Fruit fly (Drosophila melanogaster) whole organism, embryonic: ENCODE measurements around the gene CG10029.

Source experiments
- CG10321 ChIP-seq: fragments of 200-800 bp; sonication (Bioruptor generic); IDR thresholded peaks from 2 replicates; pipeline ENCODE4 v1.3.6; 2022; ENCODE audit warnings: missing biosample characterization, missing genetic modification characterization
- CG11093 ChIP-seq: fragments of 200-800 bp; sonication (Bioruptor generic); IDR thresholded peaks from 3 replicates; pipeline ENCODE4 v1.3.6; 2022; ENCODE audit warnings: missing biosample characterization, missing genetic modification characterization
- CG11560 ChIP-seq: fragments of 200-800 bp; sonication (Bioruptor generic); IDR thresholded peaks from 3 replicates; pipeline ENCODE4 v1.3.6; 2022; ENCODE audit warnings: missing biosample characterization, missing genetic modification characterization
- CG12769 ChIP-seq: fragments of 200-800 bp; sonication (Bioruptor generic); optimal IDR thresholded peaks from 2 replicates; lab custom pipeline; 2019; ENCODE audit warnings: missing biosample characterization, mild to moderate bottlenecking, missing genetic modification characterization, moderate library complexity
- CG13624 ChIP-seq: fragments of 200-800 bp; sonication (Bioruptor generic); optimal IDR thresholded peaks from 2 replicates; lab custom pipeline; 2016; ENCODE audit warnings: missing biosample characterization, missing genetic modification characterization
- CG14441 ChIP-seq: fragments of 200-800 bp; sonication (Bioruptor generic); IDR thresholded peaks from 2 replicates; pipeline ENCODE4 v1.3.6; 2022; ENCODE audit warnings: missing biosample characterization, missing genetic modification characterization
- CG14965 ChIP-seq: fragments of 200-800 bp; sonication (Bioruptor generic); optimal IDR thresholded peaks from 2 replicates; lab custom pipeline; 2016; ENCODE audit warnings: missing biosample characterization, missing genetic modification characterization, borderline replicate concordance
- CG15269 ChIP-seq: fragments of 200-800 bp; sonication (Bioruptor generic); optimal IDR thresholded peaks from 2 replicates; lab custom pipeline; 2018; ENCODE audit warnings: missing biosample characterization, mild to moderate bottlenecking, missing genetic modification characterization, moderate library complexity
- CG15514 ChIP-seq: fragments of 200-800 bp; sonication (Bioruptor generic); optimal IDR thresholded peaks from 3 replicates; lab custom pipeline; 2017; ENCODE audit warnings: missing biosample characterization, missing genetic modification characterization, mild to moderate bottlenecking, moderate library complexity, missing genetic modification reagents
- CG16863 ChIP-seq: fragments of 200-800 bp; sonication (Bioruptor generic); optimal IDR thresholded peaks from 3 replicates; lab custom pipeline; 2016; ENCODE audit warnings: missing biosample characterization, missing genetic modification characterization
- CG17186 ChIP-seq: fragments of 200-800 bp; sonication (Bioruptor generic); optimal IDR thresholded peaks from 3 replicates; lab custom pipeline; 2017; ENCODE audit warnings: missing biosample characterization, missing genetic modification reagents, missing genetic modification characterization
- CG18476 ChIP-seq: fragments of 200-800 bp; sonication (Bioruptor generic); optimal IDR thresholded peaks from 2 replicates; lab custom pipeline; 2016; ENCODE audit warnings: missing biosample characterization, mild to moderate bottlenecking, missing genetic modification characterization
- CG2199 ChIP-seq: fragments of 200-800 bp; sonication (Bioruptor generic); IDR thresholded peaks from 3 replicates; pipeline ENCODE4 v1.3.6; 2022; ENCODE audit warnings: missing biosample characterization, missing genetic modification characterization
- CG30431 ChIP-seq: fragments of 200-800 bp; sonication (Bioruptor generic); optimal IDR thresholded peaks from 2 replicates; lab custom pipeline; 2017; ENCODE audit warnings: missing biosample characterization, missing genetic modification characterization
- CG31224 ChIP-seq: fragments of 200-800 bp; sonication (Bioruptor generic); IDR thresholded peaks from 2 replicates; pipeline ENCODE4 v1.3.6; 2022; ENCODE audit warnings: missing biosample characterization, missing genetic modification characterization
- CG34422 ChIP-seq: fragments of 200-800 bp; sonication (Bioruptor generic); IDR thresholded peaks from 3 replicates; pipeline ENCODE4 v1.3.6; 2022; ENCODE audit warnings: missing biosample characterization, missing genetic modification characterization
- CG3838 ChIP-seq: fragments of 200-800 bp; sonication (Bioruptor generic); optimal IDR thresholded peaks from 3 replicates; lab custom pipeline; 2016; ENCODE audit warnings: missing biosample characterization, missing genetic modification characterization
- CG6654 ChIP-seq: fragments of 200-800 bp; sonication (Bioruptor generic); optimal IDR thresholded peaks from 2 replicates; lab custom pipeline; 2017; ENCODE audit warnings: missing biosample characterization, mild to moderate bottlenecking, missing genetic modification characterization
- CG7839 ChIP-seq: fragments of 200-800 bp; sonication (Bioruptor generic); optimal IDR thresholded peaks from 3 replicates; lab custom pipeline; 2018; ENCODE audit warnings: missing biosample characterization, mild to moderate bottlenecking, missing genetic modification characterization, moderate library complexity
- CG9817 ChIP-seq: fragments of 200-800 bp; sonication (Bioruptor generic); optimal IDR thresholded peaks from 2 replicates; lab custom pipeline; 2018; ENCODE audit warnings: missing biosample characterization, mild to moderate bottlenecking, missing genetic modification characterization, moderate library complexity
- CTCF ChIP-seq: fragments of 200-800 bp; sonication (Bioruptor generic); optimal IDR thresholded peaks from 2 replicates; lab custom pipeline; 2017; ENCODE audit warnings: missing biosample characterization, mild to moderate bottlenecking, missing genetic modification characterization, moderate library complexity
- Dek ChIP-seq: fragments of 200-800 bp; sonication (Bioruptor generic); optimal IDR thresholded peaks from 3 replicates; lab custom pipeline; 2019; ENCODE audit warnings: missing biosample characterization, mild to moderate bottlenecking, missing genetic modification characterization, moderate library complexity
- Lpt ChIP-seq: fragments of >200 bp; optimal IDR thresholded peaks from 2 replicates; lab custom pipeline; 2018; ENCODE audit warnings: missing biosample characterization, missing genetic modification characterization
- Mad ChIP-seq: fragments of 200-800 bp; sonication (Bioruptor generic); optimal IDR thresholded peaks from 2 replicates; lab custom pipeline; 2016; ENCODE audit warnings: missing biosample characterization, missing genetic modification characterization
- Med ChIP-seq: fragments of 200-800 bp; sonication (Bioruptor generic); peaks from one replicate; lab custom pipeline; 2016; ENCODE audit warnings: missing biosample characterization, missing genetic modification characterization, mild to moderate bottlenecking, inconsistent platforms, moderate library complexity
- NfI ChIP-seq: fragments of 200-800 bp; sonication (Bioruptor generic); optimal IDR thresholded peaks from 3 replicates; lab custom pipeline; 2018; ENCODE audit warnings: missing biosample characterization, mild to moderate bottlenecking, missing genetic modification characterization, moderate library complexity
- Ravus ChIP-seq: fragments of 200-800 bp; sonication (Bioruptor generic); IDR thresholded peaks from 2 replicates; pipeline ENCODE4 v1.3.6; 2022; ENCODE audit warnings: missing biosample characterization, missing genetic modification characterization
- Six4 ChIP-seq: fragments of 200-800 bp; sonication (Bioruptor generic); optimal IDR thresholded peaks from 2 replicates; lab custom pipeline; 2016; ENCODE audit warnings: missing biosample characterization, missing genetic modification characterization
- Spps ChIP-seq: fragments of 200-800 bp; sonication (Bioruptor generic); optimal IDR thresholded peaks from 2 replicates; lab custom pipeline; 2018; ENCODE audit warnings: missing biosample characterization, mild to moderate bottlenecking, missing genetic modification characterization
- ara ChIP-seq: fragments of 200-800 bp; sonication (Bioruptor generic); IDR thresholded peaks from 2 replicates; pipeline ENCODE4 v1.3.6; 2022; ENCODE audit warnings: missing biosample characterization, missing genetic modification characterization
- bigmax ChIP-seq: fragments of 200-800 bp; sonication (Bioruptor generic); optimal IDR thresholded peaks from 2 replicates; lab custom pipeline; 2018; ENCODE audit warnings: missing biosample characterization, mild to moderate bottlenecking, missing genetic modification characterization
- caup ChIP-seq: fragments of 200-800 bp; sonication (Bioruptor generic); optimal IDR thresholded peaks from 3 replicates; lab custom pipeline; 2017; ENCODE audit warnings: missing biosample characterization, mild to moderate bottlenecking, missing genetic modification characterization, moderate library complexity; ENCODE audit not compliant: severe bottlenecking
- cg ChIP-seq: fragments of 200-800 bp; sonication (Bioruptor generic); optimal IDR thresholded peaks from 3 replicates; lab custom pipeline; 2019; ENCODE audit warnings: missing biosample characterization, mild to moderate bottlenecking, missing genetic modification characterization, moderate library complexity
- chif ChIP-seq, 2 experiments: fragments of 200-800 bp; sonication (Bioruptor generic); optimal IDR thresholded peaks; 3 replicates each; lab custom pipeline; 2016; ENCODE audit warnings: missing biosample characterization in 2 of 2, missing genetic modification characterization in 2 of 2
- dati ChIP-seq: fragments of 200-800 bp; sonication (Bioruptor generic); IDR thresholded peaks from 2 replicates; pipeline ENCODE4 v1.3.6; 2022; ENCODE audit warnings: missing biosample characterization, missing genetic modification characterization
- ems ChIP-seq: fragments of 200-800 bp; sonication (Bioruptor generic); optimal IDR thresholded peaks from 3 replicates; lab custom pipeline; 2016; ENCODE audit warnings: missing biosample characterization, missing genetic modification characterization
- exex ChIP-seq: fragments of 200-800 bp; sonication (Bioruptor generic); optimal IDR thresholded peaks from 4 replicates; lab custom pipeline; 2018; ENCODE audit warnings: missing biosample characterization, mild to moderate bottlenecking, missing genetic modification characterization, moderate library complexity
- fd3F ChIP-seq: fragments of 200-800 bp; sonication (Bioruptor generic); optimal IDR thresholded peaks from 2 replicates; lab custom pipeline; 2018; ENCODE audit warnings: missing biosample characterization, mild to moderate bottlenecking, missing genetic modification characterization, moderate library complexity
- h ChIP-seq: fragments of >200 bp; optimal IDR thresholded peaks from 2 replicates; lab custom pipeline; 2017
- kni ChIP-seq: fragments of 200-800 bp; sonication (Bioruptor generic); optimal IDR thresholded peaks from 3 replicates; lab custom pipeline; 2017; ENCODE audit warnings: mild to moderate bottlenecking, missing biosample characterization, missing genetic modification reagents, missing genetic modification characterization
- lola ChIP-seq, 3 experiments: fragments of >200 bp in 2 of 3; fragments of 200-800 bp in 1 of 3; sonication (Bioruptor generic) in 1 of 3; optimal IDR thresholded peaks; 2 replicates each; lab custom pipeline; 2017 to 2019; ENCODE audit warnings: missing biosample characterization in 3 of 3, missing genetic modification characterization in 3 of 3, mild to moderate bottlenecking in 1 of 3, moderate library complexity in 1 of 3
- maf-S ChIP-seq: fragments of 200-800 bp; sonication (Bioruptor generic); optimal IDR thresholded peaks from 2 replicates; lab custom pipeline; 2016; ENCODE audit warnings: missing biosample characterization, missing genetic modification characterization
- mirr ChIP-seq: fragments of 200-800 bp; sonication (Bioruptor generic); optimal IDR thresholded peaks from 3 replicates; lab custom pipeline; 2018; ENCODE audit warnings: missing biosample characterization, mild to moderate bottlenecking, missing genetic modification characterization
- nerfin-1 ChIP-seq: fragments of 200-800 bp; sonication (Bioruptor generic); optimal IDR thresholded peaks from 3 replicates; lab custom pipeline; 2019; ENCODE audit warnings: missing biosample characterization, mild to moderate bottlenecking, missing genetic modification characterization, moderate library complexity
- oc ChIP-seq: fragments of 200-800 bp; sonication (Bioruptor generic); optimal IDR thresholded peaks from 2 replicates; lab custom pipeline; 2018; ENCODE audit warnings: missing biosample characterization, mild to moderate bottlenecking, missing genetic modification characterization, moderate library complexity
- org-1 ChIP-seq: fragments of 200-800 bp; sonication (Bioruptor generic); optimal IDR thresholded peaks from 2 replicates; lab custom pipeline; 2017; ENCODE audit warnings: missing biosample characterization, missing genetic modification characterization
- pita ChIP-seq: fragments of 200-800 bp; sonication (Bioruptor generic); optimal IDR thresholded peaks from 2 replicates; lab custom pipeline; 2017; ENCODE audit warnings: missing biosample characterization, mild to moderate bottlenecking, missing genetic modification characterization
- sc ChIP-seq, 3 experiments: fragments of >200 bp in 2 of 3; fragments of 200-800 bp in 1 of 3; sonication (Bioruptor generic) in 1 of 3; optimal IDR thresholded peaks; 2 replicates in 2 of 3; 3 replicates in 1 of 3; lab custom pipeline; 2017; ENCODE audit warnings: mild to moderate bottlenecking in 1 of 3, missing biosample characterization in 1 of 3, missing genetic modification characterization in 1 of 3, missing genetic modification reagents in 1 of 3
- sob ChIP-seq: fragments of 200-800 bp; sonication (Bioruptor generic); IDR thresholded peaks from 2 replicates; pipeline ENCODE4 v1.3.6; 2022; ENCODE audit warnings: missing biosample characterization, missing genetic modification characterization
- stwl ChIP-seq: fragments of 200-800 bp; sonication (Bioruptor generic); optimal IDR thresholded peaks from 3 replicates; lab custom pipeline; 2018; ENCODE audit warnings: missing biosample characterization, mild to moderate bottlenecking, missing genetic modification characterization, moderate library complexity
- unpg ChIP-seq: fragments of 200-800 bp; sonication (Bioruptor generic); optimal IDR thresholded peaks from 3 replicates; lab custom pipeline; 2018; ENCODE audit warnings: missing biosample characterization, mild to moderate bottlenecking, missing genetic modification characterization, moderate library complexity
- z ChIP-seq: fragments of 200-800 bp; sonication (Bioruptor generic); IDR thresholded peaks from 3 replicates; pipeline ENCODE4 v1.3.6; 2022; ENCODE audit warnings: missing biosample characterization, missing genetic modification characterization

The CG10029 gene

dm6 chr3R:7334613-7335012 lies 17.6 kb upstream of the CG10029 start (continued):
- TF ChIP-seq z (GFP tag; lab: Robert Waterston, UW) (0 out of 3 replicates have a peak, but pooled peaks have one; percentile 28), CG6654 (GFP tag; lab: Kevin White, UChicago) (no peak), CG15269 (tag; lab: Kevin White, UChicago) (no peak), nerfin-1 (tag; lab: Kevin White, UChicago) (no peak), caup (GFP tag; lab: Kevin White, UChicago) (peak; percentile 27), CG16863 (no peak), unpg (GFP tag; lab: Kevin White, UChicago) (no peak), CG9817 (tag; lab: Kevin White, UChicago) (peak; percentile 10), CG34422 (no peak), lola (GFP tag; optimal IDR thresholded peaks at IDR 0.05; lab: Kevin White, UChicago) (no peak), ara (GFP tag; lab: Robert Waterston, UW) (no peak), oc (tag; lab: Kevin White, UChicago) (no peak), dati (GFP tag; lab: Robert Waterston, UW) (no peak), exex (tag; lab: Kevin White, UChicago) (no peak), ems (GFP tag; lab: Kevin White, UChicago) (no peak), Mad (GFP tag; lab: Kevin White, UChicago) (no peak), CG14441 (GFP tag; lab: Robert Waterston, UW) (0 out of 2 replicates have a peak, but pooled peaks have one; percentile 24), CG11093 (GFP tag; lab: Robert Waterston, UW) (no peak), CG11560 (tag; lab: Robert Waterston, UW) (no peak), fd3F (GFP tag; lab: Kevin White, UChicago) (peak; percentile 34), Six4 (GFP tag; lab: Kevin White, UChicago) (no peak), bigmax (GFP tag; lab: Kevin White, UChicago) (no peak), CG2199 (no peak), CG14965 (GFP tag; lab: Kevin White, UChicago) (no peak), CTCF (no peak), CG30431 (GFP tag; lab: Kevin White, UChicago) (no peak), CG13624 (GFP tag; lab: Kevin White, UChicago) (no peak), mirr (GFP tag; lab: Kevin White, UChicago) (no peak), CG12769 (no peak), cg (GFP tag; lab: Kevin White, UChicago) (no peak), CG18476 (GFP tag; lab: Kevin White, UChicago) (no peak), CG10321 (no peak), CG17186 (GFP tag; lab: Kevin White, UChicago) (no peak), CG7839 (tag; lab: Kevin White, UChicago) (peak; percentile 46), h (lab: Kevin White, UChicago) (no peak), Spps (tag; lab: Kevin White, UChicago) (no peak), Med (GFP tag; lab: Kevin White, UChicago) (no peak), sob (GFP tag; lab: Robert Waterston, UW) (no peak; the same call in 1 of the 2 replicates), Lpt (GFP tag; lab: Kevin White, UChicago) (no peak), org-1 (GFP tag; lab: Kevin White, UChicago) (no peak), stwl (tag; lab: Kevin White, UChicago) (no peak), CG31224 (GFP tag; lab: Robert Waterston, UW) (no peak), sc (optimal IDR thresholded peaks at IDR 0.05; lab: Kevin White, UChicago) (no peak), sc (GFP tag; optimal IDR thresholded peaks at IDR 0.05; lab: Kevin White, UChicago) (no peak), Ravus (GFP tag; lab: Robert Waterston, UW) (no peak), kni (GFP tag; lab: Kevin White, UChicago) (no peak), Dek (no peak), CG3838 (GFP tag; lab: Kevin White, UChicago) (no peak), NfI (GFP tag; lab: Kevin White, UChicago) (peak; percentile 9), pita (GFP tag; lab: Kevin White, UChicago) (no peak), chif (GFP tag; optimal IDR thresholded peaks at IDR 0.05; lab: Kevin White, UChicago) (no peak), CG15514 (GFP tag; lab: Kevin White, UChicago) (peak; percentile 38), maf-S (GFP tag; lab: Kevin White, UChicago) (no peak)
